Fruit fly (Drosophila melanogaster) whole organism, pupa: ENCODE measurements around the gene Cerk.

Experiments
- CG13204 ChIP-seq: fragments of 200-800 bp; sonication (Bioruptor generic); optimal IDR thresholded peaks from 2 replicates; lab custom pipeline; 2018; ENCODE audit warnings: missing biosample characterization, mild to moderate bottlenecking, missing genetic modification characterization, moderate library complexity
- CG34367 ChIP-seq: fragments of 200-800 bp; sonication (Bioruptor generic); optimal IDR thresholded peaks from 2 replicates; lab custom pipeline; 2018; ENCODE audit warnings: missing biosample characterization, mild to moderate bottlenecking, missing genetic modification characterization
- CG9948 ChIP-seq: fragments of 200-800 bp; sonication (Bioruptor generic); optimal IDR thresholded peaks from 2 replicates; lab custom pipeline; 2018; ENCODE audit warnings: missing biosample characterization, mild to moderate bottlenecking, missing genetic modification characterization, moderate library complexity
- D1 ChIP-seq: fragments of 200-800 bp; sonication (Bioruptor generic); optimal IDR thresholded peaks from 2 replicates; lab custom pipeline; 2018; ENCODE audit warnings: missing biosample characterization, mild to moderate bottlenecking, missing genetic modification characterization, moderate library complexity
- EcR ChIP-seq: fragments of 200-800 bp; sonication (Bioruptor generic); optimal IDR thresholded peaks from 3 replicates; lab custom pipeline; 2019; ENCODE audit warnings: missing biosample characterization, missing genetic modification characterization, mild to moderate bottlenecking, moderate library complexity, missing genetic modification reagents
- Ets98B ChIP-seq: fragments of 200-800 bp; sonication (Bioruptor generic); IDR thresholded peaks from 2 replicates; pipeline ENCODE4 v1.3.6; 2022; ENCODE audit warnings: missing biosample characterization, missing genetic modification characterization
- Pif1B ChIP-seq: fragments of 200-800 bp; sonication (Bioruptor generic); optimal IDR thresholded peaks from 3 replicates; lab custom pipeline; 2016; ENCODE audit warnings: missing biosample characterization, missing genetic modification characterization
- rn ChIP-seq: fragments of 200-800 bp; sonication (Bioruptor generic); IDR thresholded peaks from 2 replicates; pipeline ENCODE4 v1.3.6; 2022; ENCODE audit warnings: missing biosample characterization, missing genetic modification characterization

DNA sequence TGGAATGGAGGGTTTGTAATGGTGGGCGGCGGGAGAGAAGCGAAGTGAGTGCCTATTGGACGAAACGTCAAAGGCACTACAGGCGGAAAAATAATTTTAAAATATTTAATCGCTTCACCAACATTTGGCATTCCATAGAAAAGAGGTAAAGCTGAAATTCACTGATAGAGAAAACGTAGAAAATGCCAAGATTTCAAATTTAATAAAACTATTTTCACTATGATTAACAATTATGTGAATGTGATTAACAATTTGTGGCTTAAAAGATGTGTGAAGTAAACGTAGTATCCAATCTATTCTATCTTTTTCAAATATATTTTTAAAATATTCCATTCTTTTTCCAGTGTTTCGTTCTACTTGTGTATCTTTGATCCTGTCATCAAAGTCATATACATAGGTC, 21.3 kb upstream of the Cerk start:
- TF ChIP-seq EcR (GFP tag; lab: Kevin White, UChicago) (no peak), CG9948 (peak; percentile 67), rn (no peak), Ets98B (GFP tag; lab: Robert Waterston, UW) (no peak), Pif1B (GFP tag; lab: Kevin White, UChicago) (no peak), CG13204 (GFP tag; lab: Kevin White, UChicago) (no peak), D1 (tag; lab: Kevin White, UChicago) (no peak), CG34367 (tag; lab: Kevin White, UChicago) (peak; percentile 4)
